Fruit fly (Drosophila melanogaster) whole organism: ENCODE measurements around the gene br.

Source experiments
- CG8478 ChIP-seq: fragments of >200 bp; optimal IDR thresholded peaks from 2 replicates; lab custom pipeline; 2018; ENCODE audit warnings: inconsistent platforms
- Dll ChIP-seq: fragments of >200 bp; optimal IDR thresholded peaks from 2 replicates; lab custom pipeline; 2017
- EcR ChIP-seq, 2 experiments: fragments of >200 bp; optimal IDR thresholded peaks; 2 replicates each; lab custom pipeline; 2017; ENCODE audit warnings: missing biosample characterization in 2 of 2, missing genetic modification characterization in 2 of 2, missing genetic modification reagents in 2 of 2
- pan ChIP-seq: fragments of >200 bp; optimal IDR thresholded peaks from 2 replicates; lab custom pipeline; 2017
- psq ChIP-seq: fragments of >200 bp; optimal IDR thresholded peaks from 2 replicates; lab custom pipeline; 2017
- usp ChIP-seq: fragments of >200 bp; optimal IDR thresholded peaks from 2 replicates; lab custom pipeline; 2017; ENCODE audit warnings: missing biosample characterization, missing genetic modification characterization, mixed read lengths

The br gene

DNA sequence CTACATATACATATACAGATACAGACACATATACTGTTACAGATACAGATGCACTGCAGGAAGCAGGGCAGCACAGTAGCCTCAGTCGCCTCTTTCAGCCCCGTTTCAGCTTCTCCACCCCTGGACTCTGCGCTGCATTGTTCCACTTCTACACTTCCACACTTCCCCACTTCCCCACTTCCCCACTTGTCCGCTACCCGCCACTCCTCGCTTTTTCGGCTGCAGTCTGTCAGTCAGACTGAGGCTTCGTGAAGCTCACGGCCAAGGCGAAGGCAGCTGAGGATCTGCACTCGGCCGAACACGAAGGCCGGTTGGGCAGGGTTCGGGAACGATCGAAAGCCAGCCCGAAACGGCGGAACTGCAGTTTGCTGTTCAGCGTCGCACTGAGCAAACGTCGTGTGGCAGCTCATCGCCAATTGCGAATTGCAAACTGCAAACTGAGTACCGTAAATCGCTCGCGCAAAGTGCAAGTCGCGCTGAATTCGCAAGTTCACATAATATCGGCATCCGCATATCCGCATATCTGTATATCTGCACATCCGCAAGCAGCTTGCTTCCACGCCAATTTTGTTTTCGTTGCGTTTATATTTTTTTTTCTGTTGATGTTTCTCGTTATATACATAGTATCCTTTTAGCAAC lies 38.4 kb downstream of the br start:
- TF ChIP-seq CG8478 (lab: Kevin White, UChicago): no peak
- TF ChIP-seq psq (lab: Kevin White, UChicago): no peak
- TF ChIP-seq EcR (GFP tag; optimal IDR thresholded peaks at IDR 0.05; lab: Kevin White, UChicago): no peak
- no peak for TF ChIP-seq pan (lab: Kevin White, UChicago)
- TF ChIP-seq usp (GFP tag; lab: Kevin White, UChicago): no peak
- TF ChIP-seq Dll (lab: Kevin White, UChicago): no peak

DNA sequence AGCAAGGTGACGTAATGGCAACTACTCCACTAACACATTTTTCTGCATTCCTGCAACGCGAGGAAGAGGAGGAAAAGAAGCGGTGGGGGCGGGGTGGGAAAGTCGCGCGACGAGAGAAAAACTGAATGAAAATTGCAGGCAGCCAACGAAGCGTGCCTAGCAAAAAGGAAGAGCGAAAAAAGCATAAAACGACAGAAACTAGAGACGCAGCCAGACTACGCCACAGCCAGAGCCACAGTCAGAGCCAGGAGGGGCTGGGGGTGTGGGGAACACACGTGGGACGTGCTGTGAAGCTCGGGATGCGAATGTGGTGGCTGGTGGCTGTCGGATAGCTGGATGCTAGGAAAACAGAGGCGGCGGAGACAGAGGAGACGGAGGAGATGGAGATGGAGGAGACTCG lies 39.4 kb downstream of the br start:
- TF ChIP-seq usp (GFP tag; lab: Kevin White, UChicago): no peak
- peak in 1 of 2 experiments; percentile 53 for TF ChIP-seq EcR (GFP tag; optimal IDR thresholded peaks at IDR 0.05; lab: Kevin White, UChicago)

DNA sequence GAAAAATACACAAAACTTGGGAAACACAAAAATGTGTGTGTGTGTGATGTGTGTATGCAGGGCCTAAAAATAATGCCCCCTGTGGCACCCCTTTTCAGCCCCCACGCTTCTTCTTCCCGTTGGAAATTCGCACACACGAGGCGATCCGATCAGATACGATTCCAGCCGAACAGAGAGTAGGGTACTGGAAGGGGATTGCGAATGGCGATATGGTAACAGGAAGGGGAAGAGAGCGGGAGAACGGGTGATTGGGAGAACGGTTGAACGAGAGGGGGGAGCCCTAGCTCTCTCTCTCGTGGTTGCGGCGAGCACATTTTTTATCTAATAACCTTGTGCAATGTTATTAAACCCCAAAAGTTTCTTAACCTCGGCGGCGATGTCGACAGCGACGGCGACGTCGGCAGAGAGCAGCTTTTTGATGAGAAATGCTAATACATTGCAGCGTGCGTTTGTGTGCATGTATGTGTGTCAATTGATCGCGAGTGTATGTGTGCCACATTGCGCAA lies 42.0 kb downstream of the br start:
- TF ChIP-seq psq (lab: Kevin White, UChicago) (no peak), EcR (GFP tag; optimal IDR thresholded peaks at IDR 0.05; lab: Kevin White, UChicago) (peak; percentile 72 to 81), Dll (lab: Kevin White, UChicago) (peak; percentile 33), pan (lab: Kevin White, UChicago) (no peak)

DNA sequence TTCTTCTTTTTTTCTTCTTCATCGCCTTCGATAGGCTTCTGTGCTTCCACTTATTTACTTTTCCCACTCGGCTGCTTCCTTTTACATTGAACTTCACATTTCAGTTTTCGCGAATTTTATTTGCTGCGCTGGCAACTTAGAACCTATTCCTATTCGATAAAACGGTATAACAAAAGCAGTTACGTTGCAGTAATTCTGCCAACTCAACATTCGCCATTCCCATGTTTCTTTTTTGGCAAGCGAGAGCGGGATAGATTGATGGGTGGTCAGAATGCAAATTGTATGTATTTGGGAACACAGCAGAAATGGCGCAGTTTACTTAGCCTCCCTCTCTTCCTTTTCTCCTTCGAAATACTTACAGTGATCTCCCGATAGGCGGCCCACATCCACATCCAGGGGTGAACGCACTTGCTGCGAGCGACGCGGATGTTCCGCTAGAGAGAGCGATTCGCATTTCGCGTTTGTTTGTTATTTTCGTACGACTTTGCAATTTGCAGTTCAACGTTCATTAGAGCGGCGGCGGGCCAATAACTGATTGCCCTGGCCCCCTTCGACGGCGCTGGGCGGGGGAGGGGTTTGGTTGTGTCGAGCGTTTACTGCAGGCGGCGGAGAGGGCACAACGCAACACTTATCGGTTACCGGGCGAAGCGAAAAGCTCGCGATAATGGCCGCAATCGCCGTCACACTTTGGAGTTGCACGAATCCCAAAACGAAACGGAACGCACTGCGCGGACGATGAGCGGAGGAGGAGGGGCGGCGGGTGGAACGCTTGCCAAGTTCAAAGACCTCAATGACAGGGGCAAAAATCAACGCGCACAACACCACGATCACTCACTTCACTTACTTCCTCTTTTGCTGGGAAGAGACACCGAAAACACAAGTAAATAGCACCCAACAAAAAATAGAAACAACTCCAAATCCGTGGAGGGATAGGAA lies 43.0 kb downstream of the br start:
- TF ChIP-seq usp (GFP tag; lab: Kevin White, UChicago): no peak
- TF ChIP-seq Dll (lab: Kevin White, UChicago): peak; percentile 48
- no peak for TF ChIP-seq pan (lab: Kevin White, UChicago)
- no peak for TF ChIP-seq CG8478 (lab: Kevin White, UChicago)
- TF ChIP-seq EcR (GFP tag; optimal IDR thresholded peaks at IDR 0.05; lab: Kevin White, UChicago): peak; percentile 61 to 90

DNA sequence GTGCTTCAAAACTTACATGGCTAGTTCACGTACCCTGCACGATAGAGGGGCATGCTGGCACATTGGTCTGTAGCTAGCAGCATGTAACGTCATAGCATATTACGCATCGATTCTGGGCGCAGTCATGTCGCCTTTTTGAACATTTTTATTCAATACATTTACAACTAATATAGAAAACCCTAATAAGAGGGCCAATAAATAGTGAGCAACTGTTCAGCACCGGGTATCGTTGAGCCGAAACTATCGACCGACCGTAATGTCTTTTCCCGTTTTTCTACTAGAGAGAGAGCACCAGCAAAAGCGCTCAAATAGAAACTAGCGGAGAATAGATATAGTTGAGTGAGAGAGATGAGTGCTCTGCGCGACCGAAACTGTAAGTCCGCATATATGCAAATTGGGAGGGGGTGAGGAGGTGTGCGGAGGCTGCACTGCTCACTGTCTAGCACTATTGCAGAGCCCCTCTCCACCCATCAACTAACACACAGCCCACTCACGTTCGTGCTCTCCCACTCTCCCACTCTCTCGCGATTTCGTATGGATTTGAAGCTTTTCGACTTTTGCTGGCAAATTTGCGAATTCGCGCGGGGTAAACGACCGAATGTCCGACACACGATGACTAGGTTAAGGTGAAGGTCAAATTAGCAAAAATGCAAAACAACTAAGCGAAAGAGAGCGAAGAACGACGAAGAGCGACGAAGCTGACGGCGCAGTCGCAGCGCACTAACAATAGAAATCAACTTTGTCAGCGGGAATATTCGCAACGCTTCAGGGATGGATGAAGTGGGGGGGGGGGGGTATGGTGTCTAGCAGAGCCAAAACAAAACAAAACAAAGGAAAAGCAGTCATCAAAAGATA lies 44.0 kb downstream of the br start:
- TF ChIP-seq Dll (lab: Kevin White, UChicago) (no peak), EcR (GFP tag; optimal IDR thresholded peaks at IDR 0.05; lab: Kevin White, UChicago) (peak in 1 of 2 experiments; percentile 77), psq (lab: Kevin White, UChicago) (no peak)

DNA sequence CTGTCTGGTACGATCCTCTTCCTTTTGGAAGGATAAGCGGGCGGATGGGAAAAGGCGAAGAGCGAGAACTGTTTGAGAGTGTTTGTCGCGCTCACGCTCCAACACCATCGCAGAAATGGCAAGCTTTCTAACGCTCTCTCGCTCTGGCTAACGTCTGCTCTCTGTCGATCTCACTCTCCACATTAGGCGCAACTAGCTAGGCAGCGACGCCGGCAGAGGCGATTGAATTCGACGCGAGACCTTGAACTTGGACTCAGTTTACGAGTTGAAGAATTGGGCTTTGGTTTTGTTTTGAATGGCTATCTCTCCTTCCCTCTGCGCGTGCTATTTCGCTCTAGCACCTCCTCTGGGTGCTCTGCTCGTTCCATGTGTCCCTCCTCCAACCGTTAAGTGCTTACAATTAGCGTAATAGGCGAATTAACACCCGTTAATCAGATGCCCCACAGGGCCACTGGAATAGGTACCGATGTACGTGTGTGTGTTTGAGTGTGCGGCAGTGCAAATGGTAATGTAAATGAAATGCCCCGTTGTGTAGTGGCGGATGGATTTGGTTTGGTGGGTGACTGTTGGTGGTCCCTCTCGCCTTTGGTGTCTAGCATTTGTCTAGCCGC lies 44.9 kb downstream of the br start:
- no peak for TF ChIP-seq CG8478 (lab: Kevin White, UChicago)
- TF ChIP-seq usp (GFP tag; lab: Kevin White, UChicago): no peak
- no peak for TF ChIP-seq Dll (lab: Kevin White, UChicago)
- TF ChIP-seq psq (lab: Kevin White, UChicago): no peak
- TF ChIP-seq EcR (GFP tag; optimal IDR thresholded peaks at IDR 0.05; lab: Kevin White, UChicago): no peak
- TF ChIP-seq pan (lab: Kevin White, UChicago): no peak

DNA sequence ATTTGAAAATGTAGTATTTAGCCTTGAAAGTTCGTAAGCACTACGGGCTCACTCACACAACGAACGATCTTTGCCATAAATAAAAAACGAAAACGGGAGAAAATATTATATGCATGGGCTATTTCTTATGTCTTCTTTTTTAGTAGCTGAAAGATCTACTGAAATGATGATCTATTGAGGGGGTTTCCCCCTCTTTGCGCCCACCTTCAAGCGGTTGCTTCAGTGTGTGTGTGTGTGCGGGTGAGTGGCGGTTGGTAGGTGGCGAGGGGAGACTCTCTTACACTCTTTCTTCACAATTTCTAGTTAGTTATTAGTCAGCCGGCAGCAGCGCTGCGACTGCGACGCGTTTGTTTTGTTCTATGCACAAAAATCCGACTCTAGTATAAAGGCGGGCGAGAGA lies 46.5 kb downstream of the br start:
- TF ChIP-seq Dll (lab: Kevin White, UChicago) (no peak), usp (GFP tag; lab: Kevin White, UChicago) (no peak), EcR (GFP tag; optimal IDR thresholded peaks at IDR 0.05; lab: Kevin White, UChicago) (no peak), CG8478 (lab: Kevin White, UChicago) (no peak), pan (lab: Kevin White, UChicago) (no peak), psq (lab: Kevin White, UChicago) (no peak)

DNA sequence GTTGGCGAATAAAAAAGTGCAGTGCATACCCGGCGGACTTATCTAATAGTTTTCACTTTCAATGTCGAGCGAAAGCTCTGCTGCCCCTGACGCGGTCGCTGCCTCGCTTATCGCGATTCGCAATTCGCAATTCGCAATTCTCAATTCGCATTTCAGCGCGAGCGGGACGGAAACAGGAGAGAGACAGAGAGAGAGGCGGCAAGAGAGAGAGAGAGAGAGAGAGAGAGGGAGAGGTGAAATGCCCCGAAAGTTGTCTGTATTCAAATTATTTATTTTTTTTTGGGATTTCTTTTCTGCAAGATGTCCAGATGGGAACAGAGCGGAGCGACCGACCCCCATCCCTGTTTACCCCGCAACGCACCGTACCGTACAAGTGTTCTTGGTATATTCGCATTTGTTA lies 48.2 kb downstream of the br start:
- TF ChIP-seq pan (lab: Kevin White, UChicago) (no peak), CG8478 (lab: Kevin White, UChicago) (no peak), EcR (GFP tag; optimal IDR thresholded peaks at IDR 0.05; lab: Kevin White, UChicago) (peak in 1 of 2 experiments; percentile 1)

DNA sequence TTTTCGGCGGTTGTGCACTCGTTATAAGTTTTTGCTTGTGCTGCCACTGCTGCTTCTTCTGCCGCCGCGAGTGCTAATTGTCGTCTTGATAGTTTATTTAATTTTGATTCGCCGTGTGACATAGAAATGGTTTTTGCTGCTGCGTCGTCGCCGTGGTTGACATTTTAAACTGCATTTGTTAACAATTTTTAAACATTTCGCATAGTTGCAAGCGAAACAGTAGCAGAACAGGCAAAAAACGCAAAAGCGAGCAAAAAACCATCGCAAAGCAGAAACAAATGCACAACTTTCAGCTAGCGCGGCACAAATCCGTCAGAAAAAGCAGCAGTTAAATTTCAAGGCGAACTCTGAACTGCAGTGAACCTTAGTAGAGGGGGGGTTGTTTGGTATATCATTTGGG lies 48.7 kb downstream of the br start:
- TF ChIP-seq CG8478 (lab: Kevin White, UChicago): no peak

DNA sequence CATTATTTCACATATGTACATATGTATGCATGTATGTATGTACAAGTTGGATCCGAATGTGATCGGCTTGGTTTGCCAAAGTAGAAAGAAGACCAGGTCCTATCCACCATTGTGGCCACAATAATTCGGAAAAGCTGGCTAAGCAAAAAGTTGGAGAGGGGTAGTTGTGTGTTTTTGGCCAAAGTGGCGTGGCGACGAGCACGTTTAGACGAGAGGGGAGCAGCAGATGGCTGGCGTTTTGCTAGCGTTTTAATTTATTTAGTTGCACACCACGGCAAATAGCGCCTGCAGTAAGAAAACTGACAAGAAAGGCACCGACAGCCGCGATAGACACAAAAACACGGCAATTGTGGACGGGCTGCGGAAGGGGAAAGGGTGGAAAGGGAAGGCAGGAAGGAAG lies 50.2 kb downstream of the br start:
- no peak for TF ChIP-seq pan (lab: Kevin White, UChicago)
- no peak for TF ChIP-seq CG8478 (lab: Kevin White, UChicago)
- no peak for TF ChIP-seq Dll (lab: Kevin White, UChicago)
- TF ChIP-seq EcR (GFP tag; optimal IDR thresholded peaks at IDR 0.05; lab: Kevin White, UChicago): no peak
- TF ChIP-seq psq (lab: Kevin White, UChicago): no peak

DNA sequence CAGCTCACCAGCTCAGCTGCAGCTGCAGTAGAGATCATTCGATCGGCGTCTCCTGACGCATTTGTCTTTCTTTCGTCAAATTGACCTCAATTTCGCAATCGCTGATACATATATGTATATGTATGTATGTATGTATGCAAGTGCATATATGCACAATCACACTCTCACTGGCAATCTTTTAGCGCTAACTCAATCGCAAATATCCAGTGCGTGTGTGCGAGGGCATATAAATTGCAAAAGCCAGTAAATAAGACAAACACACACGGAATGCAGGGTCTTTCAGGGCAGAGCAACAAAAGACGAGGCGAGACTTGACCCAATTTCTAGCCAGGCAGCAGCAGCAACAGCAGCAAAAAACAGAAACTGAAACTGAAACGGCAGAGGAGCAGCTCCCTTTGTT lies 52.7 kb downstream of the br start:
- TF ChIP-seq pan (lab: Kevin White, UChicago) (no peak), EcR (GFP tag; optimal IDR thresholded peaks at IDR 0.05; lab: Kevin White, UChicago) (no peak), CG8478 (lab: Kevin White, UChicago) (no peak), Dll (lab: Kevin White, UChicago) (no peak), usp (GFP tag; lab: Kevin White, UChicago) (no peak), psq (lab: Kevin White, UChicago) (no peak)
